Fruit fly (Drosophila melanogaster): Measurements from ENCODE around the gene Zaf1.

Gene Zaf1

dm6 chr3R:11661712-11662111 is 36.3 kb upstream of the Zaf1 start (continued):
- TF ChIP-seq CG34406 (GFP tag; optimal IDR thresholded peaks at IDR 0.05) (peak; percentile 24), eg (GFP tag; IDR thresholded peaks at IDR 0.05) (peak; percentile 69; the same call in 2 of the 3 replicates), CG15336 (GFP tag; IDR thresholded peaks at IDR 0.05) (peak; percentile 81), CG7368 (GFP tag; optimal IDR thresholded peaks at IDR 0.05) (no peak), topi (GFP tag; optimal IDR thresholded peaks at IDR 0.05) (peak; percentile 6), fd85E (GFP tag; optimal IDR thresholded peaks at IDR 0.05) (no peak), CG10669 (GFP tag; optimal IDR thresholded peaks at IDR 0.05) (peak; percentile 57), CG9139 (GFP tag; optimal IDR thresholded peaks at IDR 0.05) (no peak), CG16779 (tag; optimal IDR thresholded peaks at IDR 0.05) (no peak), Lpt (GFP tag; optimal IDR thresholded peaks at IDR 0.05) (peak; percentile 57), CG4318 (GFP tag; optimal IDR thresholded peaks at IDR 0.05) (peak; percentile 34), esn (GFP tag; optimal IDR thresholded peaks at IDR 0.05) (no peak), CG8119 (GFP tag; IDR thresholded peaks at IDR 0.05) (peak; percentile 66; the same call in 2 of the 3 replicates), Met (GFP tag; optimal IDR thresholded peaks at IDR 0.05) (peak; percentile 32), ss (GFP tag; optimal IDR thresholded peaks at IDR 0.05) (peak; percentile 30 to 51), Ets21C (GFP tag; optimal IDR thresholded peaks at IDR 0.05) (no peak), OdsH (GFP tag; optimal IDR thresholded peaks at IDR 0.05) (peak; percentile 43), CG11294 (GFP tag; IDR thresholded peaks at IDR 0.05) (peak; percentile 26; the same call in 1 of the 2 replicates), dac (GFP tag; optimal IDR thresholded peaks at IDR 0.05) (peak; percentile 9)

- TF ChIP-seq net (GFP tag; optimal IDR thresholded peaks at IDR 0.05) (no peak), CG6808 (GFP tag; optimal IDR thresholded peaks at IDR 0.05) (no peak), eg (GFP tag; IDR thresholded peaks at IDR 0.05) (peak; percentile 8; the same call in 1 of the 3 replicates), CG11294 (GFP tag; IDR thresholded peaks at IDR 0.05) (no peak), Lpt (GFP tag; optimal IDR thresholded peaks at IDR 0.05) (no peak), CG4318 (GFP tag; optimal IDR thresholded peaks at IDR 0.05) (no peak), Hr38 (GFP tag; optimal IDR thresholded peaks at IDR 0.05) (no peak), CG6276 (GFP tag; optimal IDR thresholded peaks at IDR 0.05) (peak; percentile 14), Eip78C (GFP tag) (no peak), salr (GFP tag; optimal IDR thresholded peaks at IDR 0.05) (no peak), CG9139 (GFP tag; optimal IDR thresholded peaks at IDR 0.05) (no peak), achi (GFP tag; optimal IDR thresholded peaks at IDR 0.05) (no peak), fd85E (GFP tag; optimal IDR thresholded peaks at IDR 0.05) (no peak), Blimp-1 (GFP tag; optimal IDR thresholded peaks at IDR 0.05) (no peak), CG15336 (GFP tag; IDR thresholded peaks at IDR 0.05) (peak; percentile 30; the same call in 1 of the 2 replicates), CG3032 (tag; optimal IDR thresholded peaks at IDR 0.05) (no peak), acj6 (GFP tag; optimal IDR thresholded peaks at IDR 0.05) (no peak)
Measured at dm6 chr3R:11661187-11661586, 35.7 kb upstream of the Zaf1 start.

- peak; percentile 47 to 70 for TF ChIP-seq salr (GFP tag; optimal IDR thresholded peaks at IDR 0.05)
- peak; percentile 16 for TF ChIP-seq dac (GFP tag; optimal IDR thresholded peaks at IDR 0.05)
- peak; percentile 25 for TF ChIP-seq CG4318 (GFP tag; optimal IDR thresholded peaks at IDR 0.05)
- peak; percentile 77 for TF ChIP-seq CG11762 (GFP tag; optimal IDR thresholded peaks at IDR 0.05; ENCODE audit: insufficient read depth)
- peak; percentile 86 for TF ChIP-seq Smox (GFP tag; optimal IDR thresholded peaks at IDR 0.05)
- TF ChIP-seq CG15336 (GFP tag; IDR thresholded peaks at IDR 0.05), result peak; percentile 75
- peak; percentile 89 for TF ChIP-seq Sox102F (GFP tag; optimal IDR thresholded peaks at IDR 0.05)
- peak; percentile 86 for TF ChIP-seq CG7368 (GFP tag; optimal IDR thresholded peaks at IDR 0.05)
- TF ChIP-seq Hr39 (GFP tag; optimal IDR thresholded peaks at IDR 0.05), result peak; percentile 85
- peak; percentile 48 for TF ChIP-seq Blimp-1 (GFP tag; optimal IDR thresholded peaks at IDR 0.05)
- TF ChIP-seq CG11902 (GFP tag; optimal IDR thresholded peaks at IDR 0.05), result peak; percentile 64
- peak; percentile 90 for TF ChIP-seq vri (GFP tag; optimal IDR thresholded peaks at IDR 0.05)
- peak; percentile 89 for TF ChIP-seq topi (GFP tag; optimal IDR thresholded peaks at IDR 0.05)
- peak; percentile 86 for TF ChIP-seq CG6792 (GFP tag; optimal IDR thresholded peaks at IDR 0.05)
- peak; percentile 83 for TF ChIP-seq CG8319 (GFP tag; optimal IDR thresholded peaks at IDR 0.05)
- TF ChIP-seq achi (GFP tag; optimal IDR thresholded peaks at IDR 0.05), result peak; percentile 83
- peak; percentile 82 to 86 for TF ChIP-seq ss (GFP tag; optimal IDR thresholded peaks at IDR 0.05)
- TF ChIP-seq pdm3 (GFP tag; optimal IDR thresholded peaks at IDR 0.05), result peak; percentile 87
- peak; percentile 98 for TF ChIP-seq Eip78C (GFP tag)
- TF ChIP-seq Hr4 (GFP tag; optimal IDR thresholded peaks at IDR 0.05), result peak; percentile 60
- TF ChIP-seq svp (GFP tag), result peak; percentile 98
- TF ChIP-seq net (GFP tag; optimal IDR thresholded peaks at IDR 0.05), result peak; percentile 86
- peak; percentile 77 for TF ChIP-seq Ets21C (GFP tag; optimal IDR thresholded peaks at IDR 0.05)
- peak; percentile 84 for TF ChIP-seq CG3032 (tag; optimal IDR thresholded peaks at IDR 0.05)
- TF ChIP-seq CG8632 (GFP tag; optimal IDR thresholded peaks at IDR 0.05), result peak; percentile 76
- TF ChIP-seq CG1621 (tag; optimal IDR thresholded peaks at IDR 0.05), result peak; percentile 73
- TF ChIP-seq Eip93F (GFP tag; optimal IDR thresholded peaks at IDR 0.05), result peak; percentile 10
- TF ChIP-seq fd85E (GFP tag; optimal IDR thresholded peaks at IDR 0.05), result no peak
- peak; percentile 88 for TF ChIP-seq CG10669 (GFP tag; optimal IDR thresholded peaks at IDR 0.05)
- TF ChIP-seq esn (GFP tag; optimal IDR thresholded peaks at IDR 0.05), result peak; percentile 91
- peak; percentile 75 for TF ChIP-seq eg (GFP tag; IDR thresholded peaks at IDR 0.05)
- peak; percentile 53 for TF ChIP-seq CG16779 (tag; optimal IDR thresholded peaks at IDR 0.05)
- no peak for TF ChIP-seq fkh (GFP tag; optimal IDR thresholded peaks at IDR 0.05)
Measured at dm6 chr3R:11657786-11658193, 32.3 kb upstream of the Zaf1 start.
